Worm (Caenorhabditis elegans) whole organism, mixed stage, embryonic: ENCODE measurements around the gene unc-43.

Experiments
- elt-3 ChIP-seq: fragments of 150-350 bp; optimal IDR thresholded peaks from 2 replicates; lab custom pipeline; 2014; ENCODE audit warnings: missing biosample characterization, missing genetic modification characterization
- lin-13 ChIP-seq: fragments of 150-350 bp; optimal IDR thresholded peaks from 2 replicates; lab custom pipeline; 2014; ENCODE audit warnings: missing biosample characterization, missing genetic modification characterization
- mep-1 ChIP-seq: fragments of 150-350 bp; optimal IDR thresholded peaks from 2 replicates; lab custom pipeline; 2017; ENCODE audit warnings: missing biosample characterization, missing genetic modification reagents, missing genetic modification characterization, inconsistent platforms
- snpc-4 ChIP-seq: fragments of 150-350 bp; optimal IDR thresholded peaks from 2 replicates; lab custom pipeline; 2014; ENCODE audit warnings: missing biosample characterization, missing genetic modification characterization

DNA sequence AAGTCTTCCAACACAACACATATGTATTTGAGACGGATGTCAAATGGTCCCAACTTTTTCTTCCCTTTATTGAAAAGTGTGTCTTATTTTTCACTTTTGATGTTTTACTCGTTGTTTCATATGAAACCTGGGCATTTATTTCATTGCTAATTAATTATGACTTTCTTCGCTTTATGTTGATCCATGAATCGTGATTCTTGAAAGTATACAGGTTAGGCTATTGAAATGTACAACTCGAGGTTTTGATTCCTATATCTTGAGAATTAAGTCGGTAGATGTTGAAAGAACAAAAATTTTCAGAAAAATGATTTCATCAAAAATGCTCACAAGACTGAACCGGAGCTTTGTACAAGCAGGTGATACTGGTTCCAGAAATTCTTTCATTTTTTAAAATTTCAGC is 37.1 kb upstream of the unc-43 start, which contains the start of gene nfu-1:
- no peak for TF ChIP-seq lin-13 (tag; lab: Kevin White, UChicago)
- no peak for TF ChIP-seq mep-1 (tag; lab: Kevin White, UChicago)
- TF ChIP-seq snpc-4 (tag; lab: Kevin White, UChicago): no peak
- TF ChIP-seq elt-3: no peak
